Worm (Caenorhabditis elegans) whole organism, midembryonic: ENCODE results near the gene srt-68.

Experiments
- T22C8.4 ChIP-seq: fragments of 200-800 bp; sonication (Bioruptor generic); IDR thresholded peaks from 2 replicates; pipeline ENCODE4 v1.3.6; 2022; ENCODE audit warnings: missing genetic modification characterization, missing compliant biosample characterization
- cog-1 ChIP-seq: sonication (generic microtip); optimal IDR thresholded peaks from 2 replicates; lab custom pipeline; 2016; ENCODE audit warnings: missing genetic modification characterization, missing compliant biosample characterization
- klf-2 ChIP-seq: fragments of 200-800 bp; sonication (Bioruptor generic); conservative IDR thresholded peaks from 2 replicates; pipeline ENCODE4 v1.3.6; 2022; ENCODE audit warnings: missing genetic modification reagents, missing genetic modification characterization, missing compliant biosample characterization
- ref-1 ChIP-seq: fragments of 200-800 bp; sonication (Bioruptor generic); conservative IDR thresholded peaks from 2 replicates; pipeline ENCODE4 v1.3.6; 2022; ENCODE audit warnings: missing genetic modification reagents, missing genetic modification characterization, missing compliant biosample characterization

- TF ChIP-seq T22C8.4 (GFP tag; lab: Robert Waterston, UW) (no peak), klf-2 (no peak), cog-1 (tag; lab: Kevin White, UChicago) (no peak), ref-1 (no peak)
Observed at ce11 chrV:5274974-5275373, 23.1 kb upstream of the srt-68 start.
